Worm (Caenorhabditis elegans): Measurements from ENCODE around the gene fbxa-116.

Gene fbxa-116

ce11 chrV:20203085-20203484 lies 14.4 kb upstream of the fbxa-116 start, which contains the start of gene fbxa-113:
Gene fbxa-113 (plus strand): TSS chrV:20203385.
- TF ChIP-seq zip-8 (tag; optimal IDR thresholded peaks at IDR 0.05): no peak
- no peak for TF ChIP-seq ceh-43 (GFP tag; optimal IDR thresholded peaks at IDR 0.05)
- TF ChIP-seq cnd-1 (tag; optimal IDR thresholded peaks at IDR 0.05): no peak
- TF ChIP-seq nhr-12 (tag; optimal IDR thresholded peaks at IDR 0.05): no peak
- TF ChIP-seq mep-1 (tag; optimal IDR thresholded peaks at IDR 0.05): no peak
- TF ChIP-seq nhr-76 (tag; optimal IDR thresholded peaks at IDR 0.05): no peak
- TF ChIP-seq bed-3 (GFP tag; optimal IDR thresholded peaks at IDR 0.05): no peak
- TF ChIP-seq blmp-1 (tag; optimal IDR thresholded peaks at IDR 0.05): no peak
- TF ChIP-seq ztf-11 (tag; optimal IDR thresholded peaks at IDR 0.05): no peak
- no peak for TF ChIP-seq hlh-1 (tag; optimal IDR thresholded peaks at IDR 0.05)
- no peak for TF ChIP-seq unc-62 (GFP tag; optimal IDR thresholded peaks at IDR 0.05)
- no peak for TF ChIP-seq nhr-28 (tag; optimal IDR thresholded peaks at IDR 0.05)
- TF ChIP-seq ces-1 (GFP tag; optimal IDR thresholded peaks at IDR 0.05): no peak

- no peak for TF ChIP-seq unc-39 (tag; optimal IDR thresholded peaks at IDR 0.05)
- peak; percentile 6 for TF ChIP-seq lsy-2 (tag; optimal IDR thresholded peaks at IDR 0.05)
Observed at ce11 chrV:20201316-20201715, 12.6 kb upstream of the fbxa-116 start, which contains the start of gene fbxa-114. Gene fbxa-114 (plus strand): TSS chrV:20201616.

- TF ChIP-seq drap-1 (GFP tag; optimal IDR thresholded peaks at IDR 0.05) (no peak), nhr-76 (tag; optimal IDR thresholded peaks at IDR 0.05) (no peak), mab-5 (tag; optimal IDR thresholded peaks at IDR 0.05) (no peak), ceh-83 (GFP tag; optimal IDR thresholded peaks at IDR 0.05) (no peak), zip-8 (tag; optimal IDR thresholded peaks at IDR 0.05) (no peak), mls-2 (tag; optimal IDR thresholded peaks at IDR 0.05) (no peak), lin-13 (tag; optimal IDR thresholded peaks at IDR 0.05) (no peak)
Observed at ce11 chrV:20199658-20200057, 11.0 kb upstream of the fbxa-116 start.

ce11 chrV:20198954-20199353 lies 10.3 kb upstream of the fbxa-116 start, which contains the start of gene fog-2:
Gene fog-2 (plus strand): TSS chrV:20199254.
- TF ChIP-seq bed-3 (GFP tag; optimal IDR thresholded peaks at IDR 0.05) (no peak), lin-32 (GFP tag; optimal IDR thresholded peaks at IDR 0.05) (no peak), tbx-8 (GFP tag; optimal IDR thresholded peaks at IDR 0.05) (no peak), nhr-76 (tag; optimal IDR thresholded peaks at IDR 0.05) (no peak), ceh-39 (tag; optimal IDR thresholded peaks at IDR 0.05) (no peak), lin-13 (tag; optimal IDR thresholded peaks at IDR 0.05) (no peak), blmp-1 (tag; optimal IDR thresholded peaks at IDR 0.05) (no peak), nhr-237 (tag; optimal IDR thresholded peaks at IDR 0.05) (no peak), zip-8 (tag; optimal IDR thresholded peaks at IDR 0.05) (no peak), snpc-4 (tag; optimal IDR thresholded peaks at IDR 0.05) (no peak), pha-4 (tag; optimal IDR thresholded peaks at IDR 0.05) (no peak), elt-1 (tag; optimal IDR thresholded peaks at IDR 0.05; ENCODE audit: borderline replicate concordance, insufficient read depth) (no peak)

- TF ChIP-seq lsy-2 (tag; optimal IDR thresholded peaks at IDR 0.05): no peak
- no peak for TF ChIP-seq drap-1 (GFP tag; optimal IDR thresholded peaks at IDR 0.05)
- TF ChIP-seq zip-8 (tag; optimal IDR thresholded peaks at IDR 0.05): no peak
- TF ChIP-seq nhr-237 (tag; optimal IDR thresholded peaks at IDR 0.05): no peak
- TF ChIP-seq elt-3 (tag; optimal IDR thresholded peaks at IDR 0.05): no peak
- no peak for TF ChIP-seq bed-3 (GFP tag; optimal IDR thresholded peaks at IDR 0.05)
- no peak for TF ChIP-seq ceh-43 (GFP tag; optimal IDR thresholded peaks at IDR 0.05)
- no peak for TF ChIP-seq mab-5 (tag; optimal IDR thresholded peaks at IDR 0.05)
- no peak for TF ChIP-seq unc-62 (GFP tag; optimal IDR thresholded peaks at IDR 0.05)
- TF ChIP-seq ceh-83 (GFP tag; optimal IDR thresholded peaks at IDR 0.05): no peak
- no peak for TF ChIP-seq elt-1 (tag; optimal IDR thresholded peaks at IDR 0.05; ENCODE audit: borderline replicate concordance, insufficient read depth)
- no peak for TF ChIP-seq tbx-8 (GFP tag; optimal IDR thresholded peaks at IDR 0.05)
- TF ChIP-seq sptf-1 (tag; optimal IDR thresholded peaks at IDR 0.05): no peak
- no peak for TF ChIP-seq sem-2 (GFP tag; optimal IDR thresholded peaks at IDR 0.05)
- TF ChIP-seq M03D4.4 (tag; optimal IDR thresholded peaks at IDR 0.05): no peak
- no peak for TF ChIP-seq ztf-11 (tag; optimal IDR thresholded peaks at IDR 0.05)
- no peak for TF ChIP-seq nhr-28 (tag; optimal IDR thresholded peaks at IDR 0.05)
Observed at ce11 chrV:20196671-20197070, 8.0 kb upstream of the fbxa-116 start, which contains the start of gene ftr-1. Gene ftr-1 (plus strand): TSS chrV:20196971.

All from whole organism, mixed stage, embryonic.